Fruit fly (Drosophila melanogaster): ENCODE measurements around the gene Or22a.

DNA sequence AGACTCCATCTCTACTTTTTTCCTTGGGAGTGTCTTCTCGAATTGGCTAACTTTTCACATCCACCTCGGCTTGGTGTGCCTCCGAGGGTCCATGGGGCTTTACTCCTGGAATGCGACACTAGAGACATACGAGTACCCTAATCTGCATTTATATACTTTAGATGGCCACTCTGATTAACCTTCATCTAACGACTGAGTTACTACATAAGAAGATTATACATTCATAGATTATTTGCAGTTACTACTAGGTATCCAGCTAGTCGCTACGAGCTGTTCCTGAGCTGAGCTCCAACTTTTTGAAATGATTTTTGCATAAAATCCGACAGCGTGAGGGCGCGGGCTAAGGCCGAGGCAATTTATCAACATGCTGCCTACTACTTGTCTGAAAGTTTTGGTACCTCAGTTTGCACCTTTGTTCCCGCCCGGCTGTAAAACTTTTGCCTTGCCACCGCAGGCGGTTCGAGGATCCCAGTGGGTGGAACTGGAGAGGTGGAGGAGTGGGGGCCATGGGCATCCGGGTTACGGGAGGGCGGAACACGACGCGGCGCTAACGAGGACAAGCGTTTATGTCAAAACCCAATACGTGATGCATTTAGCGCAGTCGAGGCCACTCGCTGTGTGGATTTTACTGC is 43.3 kb upstream of the Or22a start:
- no peak for TF ChIP-seq CG9876 (GFP tag; optimal IDR thresholded peaks at IDR 0.05)
- TF ChIP-seq CG4707 (GFP tag; optimal IDR thresholded peaks at IDR 0.05), result no peak
- no peak for TF ChIP-seq CG6272 (GFP tag; IDR thresholded peaks at IDR 0.05)
- no peak for TF ChIP-seq Dll (GFP tag; IDR thresholded peaks at IDR 0.05; ENCODE audit: partially characterized antibody)
- TF ChIP-seq jumu (GFP tag; optimal IDR thresholded peaks at IDR 0.05), result no peak
